Worm (Caenorhabditis elegans) whole organism, L1 larva: ENCODE results near the gene ska-3.

ENCODE experiments used
- C04F5.9 ChIP-seq: sonication (generic microtip); optimal IDR thresholded peaks from 2 replicates; lab custom pipeline; 2016; ENCODE audit warnings: missing genetic modification characterization, missing compliant biosample characterization
- C16A3.4 ChIP-seq: fragments of 150-350 bp; optimal IDR thresholded peaks from 2 replicates; lab custom pipeline; 2014; ENCODE audit warnings: missing biosample characterization, missing genetic modification characterization
- F16B12.6 ChIP-seq: fragments of 150-350 bp; optimal IDR thresholded peaks from 2 replicates; lab custom pipeline; 2014; ENCODE audit warnings: missing biosample characterization, missing genetic modification characterization
- Y116A8C.19 ChIP-seq: sonication (generic microtip); optimal IDR thresholded peaks from 2 replicates; lab custom pipeline; 2016; ENCODE audit warnings: missing compliant biosample characterization, missing genetic modification characterization, borderline replicate concordance
- aly-2 ChIP-seq: fragments of 150-350 bp; optimal IDR thresholded peaks from 2 replicates; lab custom pipeline; 2014; ENCODE audit warnings: missing biosample characterization, missing genetic modification characterization
- ama-1 ChIP-seq: fragments of 150-350 bp; optimal IDR thresholded peaks from 2 replicates; lab custom pipeline; 2014
- blmp-1 ChIP-seq: fragments of 150-350 bp; optimal IDR thresholded peaks from 2 replicates; lab custom pipeline; 2014; ENCODE audit warnings: missing biosample characterization, missing genetic modification characterization
- ceh-63 ChIP-seq: fragments of 200-800 bp; sonication (Bioruptor generic); optimal IDR thresholded peaks from 2 replicates; lab custom pipeline; 2018; ENCODE audit warnings: mild to moderate bottlenecking, missing genetic modification characterization, missing compliant biosample characterization
- ceh-88 ChIP-seq: fragments of 200-800 bp; sonication (Bioruptor generic); IDR thresholded peaks from 2 replicates; pipeline ENCODE4 v1.3.6; 2022; ENCODE audit warnings: missing genetic modification characterization, missing compliant biosample characterization
- efl-3 ChIP-seq: fragments of 200-800 bp; sonication (Bioruptor generic); optimal IDR thresholded peaks from 2 replicates; lab custom pipeline; 2018; ENCODE audit warnings: mild to moderate bottlenecking, missing genetic modification characterization, missing compliant biosample characterization
- elt-2 ChIP-seq: sonication (generic microtip); optimal IDR thresholded peaks from 2 replicates; lab custom pipeline; 2016; ENCODE audit warnings: missing genetic modification characterization, mild to moderate bottlenecking, inconsistent platforms, missing compliant biosample characterization, missing genetic modification reagents
- elt-3 ChIP-seq, 6 experiments: fragments of 150-350 bp in 1 of 6; sonication (generic microtip); optimal IDR thresholded peaks; 2 replicates each; lab custom pipeline; 2017 to 2018; ENCODE audit warnings: missing biosample characterization in 6 of 6, missing genetic modification characterization in 6 of 6, inconsistent platforms in 1 of 6
- fkh-4 ChIP-seq: sonication (generic microtip); optimal IDR thresholded peaks from 2 replicates; lab custom pipeline; 2016; ENCODE audit warnings: missing compliant biosample characterization, missing genetic modification characterization, borderline replicate concordance
- fkh-8 ChIP-seq: sonication (generic microtip); optimal IDR thresholded peaks from 2 replicates; lab custom pipeline; 2016; ENCODE audit warnings: mild to moderate bottlenecking, missing genetic modification characterization, missing compliant biosample characterization
- grh-1 ChIP-seq: fragments of 200-800 bp; sonication (Bioruptor generic); IDR thresholded peaks from 2 replicates; pipeline ENCODE4 v1.3.6; 2022; ENCODE audit warnings: missing genetic modification reagents, missing genetic modification characterization, missing compliant biosample characterization
- hlh-17 ChIP-seq: fragments of 200-800 bp; sonication (Bioruptor generic); optimal IDR thresholded peaks from 2 replicates; lab custom pipeline; 2018; ENCODE audit warnings: missing genetic modification characterization, mild to moderate bottlenecking, missing compliant biosample characterization, moderate library complexity, borderline replicate concordance
- hlh-4 ChIP-seq: sonication (generic microtip); optimal IDR thresholded peaks from 2 replicates; lab custom pipeline; 2016; ENCODE audit warnings: mild to moderate bottlenecking, missing genetic modification characterization, missing compliant biosample characterization
- hpl-2 ChIP-seq: fragments of 150-350 bp; optimal IDR thresholded peaks from 2 replicates; lab custom pipeline; 2014; ENCODE audit warnings: missing biosample characterization, missing genetic modification reagents, missing genetic modification characterization
- jun-1 ChIP-seq: fragments of 150-350 bp; optimal IDR thresholded peaks from 2 replicates; lab custom pipeline; 2014; ENCODE audit warnings: missing biosample characterization, missing genetic modification reagents, missing genetic modification characterization
- lin-14 ChIP-seq: fragments of 200-800 bp; sonication (Bioruptor generic); optimal IDR thresholded peaks from 2 replicates; lab custom pipeline; 2018; ENCODE audit warnings: mild to moderate bottlenecking, missing genetic modification characterization, moderate library complexity, missing compliant biosample characterization
- lin-35 ChIP-seq, 2 experiments: fragments of 150-350 bp; optimal IDR thresholded peaks; 2 replicates each; lab custom pipeline; 2014; ENCODE audit warnings: missing biosample characterization in 2 of 2, missing genetic modification characterization in 2 of 2, missing genetic modification reagents in 2 of 2
- lin-39 ChIP-seq: fragments of 150-350 bp; optimal IDR thresholded peaks from 2 replicates; lab custom pipeline; 2014; ENCODE audit warnings: missing biosample characterization, missing genetic modification reagents, missing genetic modification characterization
- lsy-2 ChIP-seq, 2 experiments: fragments of 150-350 bp; optimal IDR thresholded peaks; 2 replicates each; lab custom pipeline; 2014; ENCODE audit warnings: missing biosample characterization in 2 of 2, missing genetic modification characterization in 2 of 2
- mab-9 ChIP-seq: fragments of 200-800 bp; sonication (Bioruptor generic); IDR thresholded peaks from 2 replicates; pipeline ENCODE4 v1.3.6; 2022; ENCODE audit warnings: missing genetic modification reagents, missing genetic modification characterization, missing compliant biosample characterization
- mdl-1 ChIP-seq, 2 experiments: fragments of 150-350 bp; optimal IDR thresholded peaks; 2 replicates each; lab custom pipeline; 2014 to 2017; ENCODE audit warnings: missing biosample characterization in 2 of 2, missing genetic modification characterization in 2 of 2, inconsistent platforms in 1 of 2
- nhr-12 ChIP-seq: sonication (generic microtip); optimal IDR thresholded peaks from 2 replicates; lab custom pipeline; 2017; ENCODE audit warnings: missing biosample characterization, missing genetic modification characterization
- nhr-19 ChIP-seq: fragments of 200-800 bp; sonication (Bioruptor generic); conservative IDR thresholded peaks from 2 replicates; pipeline ENCODE4 v1.3.6; 2022; ENCODE audit warnings: missing genetic modification characterization, missing compliant biosample characterization
- nhr-28 ChIP-seq: fragments of 150-350 bp; optimal IDR thresholded peaks from 2 replicates; lab custom pipeline; 2014; ENCODE audit warnings: missing biosample characterization, missing genetic modification characterization
- nhr-47 ChIP-seq: sonication (generic microtip); optimal IDR thresholded peaks from 2 replicates; lab custom pipeline; 2016; ENCODE audit warnings: mild to moderate bottlenecking, missing genetic modification characterization, moderate library complexity, missing compliant biosample characterization
- nhr-77 ChIP-seq: fragments of 150-350 bp; optimal IDR thresholded peaks from 2 replicates; lab custom pipeline; 2014; ENCODE audit warnings: missing biosample characterization, missing genetic modification characterization
- nhr-85 ChIP-seq: sonication (generic microtip); peaks from one replicate; lab custom pipeline; 2016; ENCODE audit warnings: missing genetic modification characterization, inconsistent platforms, missing compliant biosample characterization
- nhr-90 ChIP-seq: sonication (generic microtip); optimal IDR thresholded peaks from 2 replicates; lab custom pipeline; 2016; ENCODE audit warnings: mild to moderate bottlenecking, missing genetic modification characterization, missing compliant biosample characterization; ENCODE audit not compliant: poor library complexity
- pag-3 ChIP-seq: sonication (generic microtip); optimal IDR thresholded peaks from 2 replicates; lab custom pipeline; 2017; ENCODE audit warnings: missing genetic modification characterization, mild to moderate bottlenecking, missing compliant biosample characterization, antibody characterized with exemption, borderline replicate concordance; ENCODE audit not compliant: insufficient read depth
- pqm-1 ChIP-seq: sonication (generic microtip); optimal IDR thresholded peaks from 3 replicates; lab custom pipeline; 2017; ENCODE audit warnings: missing biosample characterization, missing genetic modification characterization
- rnt-1 ChIP-seq: sonication (generic microtip); optimal IDR thresholded peaks from 2 replicates; lab custom pipeline; 2016; ENCODE audit warnings: mild to moderate bottlenecking, missing genetic modification characterization, moderate library complexity, missing compliant biosample characterization
- snpc-4 ChIP-seq: fragments of 150-350 bp; optimal IDR thresholded peaks from 2 replicates; lab custom pipeline; 2014; ENCODE audit warnings: missing biosample characterization, missing genetic modification characterization
- sox-4 ChIP-seq: sonication (generic microtip); optimal IDR thresholded peaks from 2 replicates; lab custom pipeline; 2016; ENCODE audit warnings: missing genetic modification characterization, missing compliant biosample characterization
- sup-37 ChIP-seq: fragments of 200-800 bp; sonication (Bioruptor generic); optimal IDR thresholded peaks from 2 replicates; lab custom pipeline; 2018; ENCODE audit warnings: mild to moderate bottlenecking, missing genetic modification characterization, missing compliant biosample characterization
- swsn-7 ChIP-seq: sonication (generic microtip); optimal IDR thresholded peaks from 2 replicates; lab custom pipeline; 2016; ENCODE audit warnings: missing genetic modification characterization, missing compliant biosample characterization
- tbx-2 ChIP-seq: sonication (generic microtip); optimal IDR thresholded peaks from 2 replicates; lab custom pipeline; 2016; ENCODE audit warnings: missing genetic modification characterization, missing compliant biosample characterization
- tlp-1 ChIP-seq: fragments of 150-350 bp; optimal IDR thresholded peaks from 2 replicates; lab custom pipeline; 2014; ENCODE audit warnings: missing biosample characterization, missing genetic modification characterization
- unc-86 ChIP-seq: sonication (generic microtip); optimal IDR thresholded peaks from 2 replicates; lab custom pipeline; 2016; ENCODE audit warnings: missing genetic modification characterization, missing compliant biosample characterization
- vab-15 ChIP-seq: sonication (generic microtip); optimal IDR thresholded peaks from 2 replicates; lab custom pipeline; 2017; ENCODE audit warnings: missing genotype, mild to moderate bottlenecking, missing genetic modification characterization, missing compliant biosample characterization
- zag-1 ChIP-seq: fragments of 150-350 bp; optimal IDR thresholded peaks from 2 replicates; lab custom pipeline; 2014; ENCODE audit warnings: missing biosample characterization, missing genetic modification characterization
- zip-4 ChIP-seq: fragments of 200-800 bp; sonication (Bioruptor generic); optimal IDR thresholded peaks from 2 replicates; lab custom pipeline; 2018; ENCODE audit warnings: mild to moderate bottlenecking, missing genetic modification characterization, moderate library complexity, missing compliant biosample characterization
- ztf-4 ChIP-seq: fragments of 150-350 bp; optimal IDR thresholded peaks from 2 replicates; lab custom pipeline; 2014; ENCODE audit warnings: missing biosample characterization, missing genetic modification characterization

The ska-3 gene

DNA sequence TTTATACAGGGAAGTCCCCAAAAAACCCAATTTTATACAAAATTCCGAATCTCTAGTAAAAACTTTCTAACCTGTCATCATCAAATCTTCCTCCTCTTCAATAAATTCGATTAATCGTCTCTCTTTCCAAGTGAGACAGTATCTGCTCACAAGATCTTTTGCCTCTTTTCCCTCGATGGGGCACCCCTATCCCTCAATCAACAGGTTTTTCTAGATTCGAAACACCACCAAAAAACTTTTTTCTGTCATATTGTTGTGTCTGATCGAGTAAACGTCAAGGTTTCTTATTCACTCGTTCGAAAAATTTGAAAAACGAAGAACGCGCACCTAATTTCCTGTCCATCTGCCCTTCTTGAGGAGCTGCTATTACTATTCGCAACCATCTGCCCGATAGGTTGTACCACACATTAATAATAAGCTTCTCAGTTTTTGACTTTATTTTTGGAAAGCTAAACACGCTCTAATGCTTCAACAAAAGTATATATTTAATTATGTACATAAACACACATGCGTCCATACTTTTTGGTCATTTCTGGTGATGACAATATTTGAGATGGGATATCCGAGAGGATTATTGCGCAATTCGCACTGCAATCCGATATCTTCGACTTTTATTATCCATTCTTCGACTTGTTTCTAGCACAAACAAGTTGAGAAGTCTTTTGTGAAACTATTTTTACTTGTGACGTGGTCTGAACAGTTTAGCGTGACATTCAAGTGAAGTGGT lies 40.5 kb upstream of the ska-3 start:
- peak; percentile 70 for TF ChIP-seq nhr-85 (tag; lab: Kevin White, UChicago)
- peak; percentile 24 for TF ChIP-seq lin-14
- peak; percentile 6 for TF ChIP-seq blmp-1
- no peak for TF ChIP-seq nhr-12 (tag; lab: Kevin White, UChicago)

DNA sequence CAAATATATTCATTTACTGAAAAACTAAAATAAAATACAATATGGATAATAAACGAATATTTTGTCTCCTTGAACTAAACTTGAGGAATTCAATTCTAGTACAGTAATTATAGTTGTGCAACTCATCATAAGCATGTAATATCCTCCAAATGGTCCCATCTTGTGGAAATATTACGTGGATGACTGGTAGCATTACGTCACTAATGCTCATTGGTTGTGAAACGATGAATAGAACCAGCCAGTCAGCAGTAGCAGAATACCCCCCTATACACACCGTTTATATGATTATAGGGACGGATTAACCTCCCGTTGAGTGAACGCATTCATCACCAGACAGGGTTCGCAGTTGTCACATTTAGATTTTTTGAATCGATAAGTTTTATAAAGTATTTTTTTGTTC lies 39.6 kb upstream of the ska-3 start:
- TF ChIP-seq zag-1: no peak
- no peak for TF ChIP-seq elt-3 (tag; optimal IDR thresholded peaks at IDR 0.05; lab: Kevin White, UChicago)
- no peak for TF ChIP-seq ceh-88
- TF ChIP-seq unc-86: no peak
- TF ChIP-seq Y116A8C.19 (tag; lab: Kevin White, UChicago): no peak
- no peak for TF ChIP-seq nhr-85 (tag; lab: Kevin White, UChicago)
- TF ChIP-seq hlh-17 (GFP tag; lab: Kevin White, UChicago): no peak
- no peak for TF ChIP-seq zip-4 (GFP tag; lab: Kevin White, UChicago)
- no peak for TF ChIP-seq ceh-63 (GFP tag; lab: Kevin White, UChicago)
- no peak for TF ChIP-seq rnt-1 (tag; lab: Kevin White, UChicago)

DNA sequence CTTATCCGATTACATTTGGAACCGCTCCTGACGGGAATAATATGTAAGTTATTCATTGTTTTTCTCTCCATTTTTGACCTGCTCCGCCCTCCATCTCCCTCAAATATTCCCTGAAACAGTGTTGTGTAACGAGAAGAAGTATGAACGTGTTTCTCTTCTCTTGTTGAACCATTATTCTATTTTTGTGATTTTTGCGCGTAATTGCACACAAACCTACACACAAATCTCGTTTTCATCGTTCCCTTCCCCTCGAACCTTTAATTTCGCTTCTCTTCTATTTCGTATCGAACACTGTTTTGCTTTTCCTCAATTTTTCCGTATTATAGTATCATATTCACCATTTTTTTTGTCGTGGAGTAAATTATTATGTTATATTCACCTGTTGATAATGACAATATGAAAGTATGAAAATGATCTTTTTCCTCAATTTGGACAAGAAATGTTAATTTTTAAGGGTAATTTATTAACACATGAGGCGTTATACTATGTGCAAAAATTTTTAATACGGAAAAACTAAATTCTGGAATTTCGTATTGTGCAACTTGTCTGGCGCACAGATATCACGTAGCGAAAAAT lies 38.5 kb upstream of the ska-3 start:
- TF ChIP-seq elt-3 (tag; optimal IDR thresholded peaks at IDR 0.05; lab: Kevin White, UChicago) (no peak), lin-35 (GFP tag; optimal IDR thresholded peaks at IDR 0.05; lab: Kevin White, UChicago) (no peak), mab-9 (GFP tag; lab: Robert Waterston, UW) (no peak), ama-1 (lab: Kevin White, UChicago) (no peak), lsy-2 (tag; optimal IDR thresholded peaks at IDR 0.05; lab: Kevin White, UChicago) (no peak), sup-37 (GFP tag; lab: Kevin White, UChicago) (no peak), nhr-12 (tag; lab: Kevin White, UChicago) (no peak), nhr-28 (tag; lab: Kevin White, UChicago) (no peak), swsn-7 (no peak), tlp-1 (no peak), F16B12.6 (no peak), vab-15 (tag; lab: Kevin White, UChicago) (no peak), lin-39 (no peak), C16A3.4 (no peak), elt-2 (tag; lab: Kevin White, UChicago) (no peak), hpl-2 (GFP tag; lab: Kevin White, UChicago) (no peak), ceh-88 (no peak), pqm-1 (no peak)

DNA sequence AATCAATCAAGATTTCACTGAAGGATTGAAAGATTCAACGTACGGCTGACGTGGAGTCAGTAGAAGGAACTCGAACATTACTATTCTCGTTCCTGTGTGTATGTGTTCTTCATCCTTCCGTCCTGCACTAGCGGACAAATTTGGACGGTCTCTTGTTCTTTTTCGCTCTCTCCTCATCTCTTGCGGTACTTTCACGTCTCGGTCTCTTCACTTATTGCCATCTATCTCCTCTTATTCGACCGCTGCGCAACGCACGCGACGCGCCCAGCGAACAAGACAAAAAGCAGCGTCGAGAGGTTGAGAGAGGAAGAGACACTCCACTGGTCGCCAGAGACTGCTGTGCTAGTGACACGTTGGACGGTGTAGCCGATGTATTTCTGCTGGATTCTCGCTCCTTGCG lies 36.7 kb upstream of the ska-3 start:
- TF ChIP-seq snpc-4 (tag; lab: Kevin White, UChicago) (peak; percentile 31), ztf-4 (no peak), nhr-47 (tag; lab: Kevin White, UChicago) (peak; percentile 40), fkh-8 (tag; lab: Kevin White, UChicago) (peak; percentile 49), tlp-1 (no peak), ceh-88 (no peak), pag-3 (tag; lab: Kevin White, UChicago) (no peak), lin-39 (no peak), swsn-7 (peak; percentile 56), zip-4 (GFP tag; lab: Kevin White, UChicago) (no peak), C04F5.9 (tag; lab: Kevin White, UChicago) (no peak), pqm-1 (no peak), tbx-2 (tag; lab: Kevin White, UChicago) (peak; percentile 46), grh-1 (GFP tag; lab: Robert Waterston, UW) (no peak), nhr-77 (peak; percentile 43), fkh-4 (tag; lab: Kevin White, UChicago) (no peak), mdl-1 (tag; optimal IDR thresholded peaks at IDR 0.05; lab: Kevin White, UChicago) (peak in 1 of 2 experiments; percentile 62), efl-3 (no peak), nhr-19 (GFP tag; lab: Robert Waterston, UW) (no peak), sox-4 (no peak), jun-1 (tag; lab: Kevin White, UChicago) (peak; percentile 18), aly-2 (tag; lab: Kevin White, UChicago) (no peak), lin-35 (GFP tag; optimal IDR thresholded peaks at IDR 0.05; lab: Kevin White, UChicago) (peak; percentile 55 to 64), nhr-90 (tag; lab: Kevin White, UChicago) (no peak), hlh-4 (tag; lab: Kevin White, UChicago) (no peak), mab-9 (GFP tag; lab: Robert Waterston, UW) (no peak)
